Worm (Caenorhabditis elegans) whole organism, late embryonic: ENCODE data around the gene Y37E11B.10.

Experiments
- C38D4.7 ChIP-seq: fragments of 200-800 bp; sonication (Bioruptor generic); optimal IDR thresholded peaks from 2 replicates; lab custom pipeline; 2018; ENCODE audit warnings: mild to moderate bottlenecking, missing genetic modification characterization, moderate library complexity, missing compliant biosample characterization
- K02D7.2 ChIP-seq: sonication (generic microtip); optimal IDR thresholded peaks from 2 replicates; lab custom pipeline; 2017; ENCODE audit warnings: mild to moderate bottlenecking, missing genetic modification characterization, missing compliant biosample characterization
- T23F11.4 ChIP-seq: fragments of 200-800 bp; sonication (Bioruptor generic); optimal IDR thresholded peaks from 2 replicates; lab custom pipeline; 2018; ENCODE audit warnings: mild to moderate bottlenecking, missing genetic modification characterization, missing compliant biosample characterization
- Y22D7AL.16 ChIP-seq: sonication (generic microtip); optimal IDR thresholded peaks from 2 replicates; lab custom pipeline; 2016; ENCODE audit warnings: missing genetic modification characterization, missing compliant biosample characterization
- ahr-1 ChIP-seq: sonication (generic microtip); optimal IDR thresholded peaks from 2 replicates; lab custom pipeline; 2016; ENCODE audit warnings: missing genetic modification characterization, missing compliant biosample characterization
- ceh-14 ChIP-seq: sonication (generic microtip); optimal IDR thresholded peaks from 2 replicates; lab custom pipeline; 2016; ENCODE audit warnings: missing genotype, missing genetic modification characterization, missing compliant biosample characterization
- ceh-18 ChIP-seq: sonication (generic microtip); optimal IDR thresholded peaks from 2 replicates; lab custom pipeline; 2016; ENCODE audit warnings: missing genetic modification characterization, missing compliant biosample characterization
- ceh-22 ChIP-seq: sonication (generic microtip); optimal IDR thresholded peaks from 2 replicates; lab custom pipeline; 2017; ENCODE audit warnings: missing biosample characterization, missing genetic modification characterization
- ceh-24 ChIP-seq: sonication (generic microtip); optimal IDR thresholded peaks from 2 replicates; lab custom pipeline; 2016; ENCODE audit warnings: mild to moderate bottlenecking, missing genetic modification characterization, missing compliant biosample characterization
- ceh-34 ChIP-seq: sonication (generic microtip); optimal IDR thresholded peaks from 2 replicates; lab custom pipeline; 2016; ENCODE audit warnings: mild to moderate bottlenecking, missing genetic modification characterization, missing compliant biosample characterization
- che-1 ChIP-seq: sonication (generic microtip); optimal IDR thresholded peaks from 2 replicates; lab custom pipeline; 2016; ENCODE audit warnings: mild to moderate bottlenecking, missing genetic modification characterization, missing compliant biosample characterization
- dmd-4 ChIP-seq: sonication (generic microtip); optimal IDR thresholded peaks from 2 replicates; lab custom pipeline; 2016; ENCODE audit warnings: borderline replicate concordance, missing genetic modification characterization, missing compliant biosample characterization
- dve-1 ChIP-seq: sonication (generic microtip); optimal IDR thresholded peaks from 2 replicates; lab custom pipeline; 2017; ENCODE audit warnings: antibody characterized with exemption, mild to moderate bottlenecking, missing genetic modification characterization, missing compliant biosample characterization
- elt-2 ChIP-seq: sonication (generic microtip); optimal IDR thresholded peaks from 2 replicates; lab custom pipeline; 2016; ENCODE audit warnings: missing genetic modification reagents, missing genetic modification characterization, missing compliant biosample characterization
- elt-4 ChIP-seq: sonication (generic microtip); optimal IDR thresholded peaks from 2 replicates; lab custom pipeline; 2016; ENCODE audit warnings: missing genetic modification characterization, missing compliant biosample characterization
- ets-4 ChIP-seq: sonication (generic microtip); optimal IDR thresholded peaks from 2 replicates; lab custom pipeline; 2016; ENCODE audit warnings: missing genetic modification characterization, missing compliant biosample characterization
- fkh-10 ChIP-seq: fragments of 150-350 bp; optimal IDR thresholded peaks from 2 replicates; lab custom pipeline; 2014; ENCODE audit warnings: missing biosample characterization, missing genetic modification reagents, missing genetic modification characterization
- fkh-6 ChIP-seq: sonication (generic microtip); optimal IDR thresholded peaks from 2 replicates; lab custom pipeline; 2016; ENCODE audit warnings: missing genetic modification characterization, missing compliant biosample characterization
- hlh-30 ChIP-seq: sonication (generic microtip); optimal IDR thresholded peaks from 2 replicates; lab custom pipeline; 2017; ENCODE audit warnings: antibody characterized with exemption, missing genetic modification characterization, missing compliant biosample characterization; ENCODE audit not compliant: insufficient read depth
- hlh-6 ChIP-seq: sonication (generic microtip); optimal IDR thresholded peaks from 2 replicates; lab custom pipeline; 2016; ENCODE audit warnings: missing genotype, missing genetic modification characterization, missing compliant biosample characterization
- nhr-11 ChIP-seq: fragments of 150-350 bp; optimal IDR thresholded peaks from 2 replicates; lab custom pipeline; 2014; ENCODE audit warnings: missing biosample characterization, missing genetic modification characterization
- pat-9 ChIP-seq: fragments of 200-800 bp; sonication (Bioruptor generic); optimal IDR thresholded peaks from 2 replicates; lab custom pipeline; 2018; ENCODE audit warnings: mild to moderate bottlenecking, missing genetic modification characterization, moderate library complexity, missing compliant biosample characterization
- pha-4 ChIP-seq: fragments of 150-350 bp; optimal IDR thresholded peaks from 2 replicates; lab custom pipeline; 2018; ENCODE audit warnings: missing biosample characterization, missing genetic modification reagents, missing genetic modification characterization
- pqm-1 ChIP-seq: sonication (generic microtip); optimal IDR thresholded peaks from 2 replicates; lab custom pipeline; 2016; ENCODE audit warnings: missing genetic modification characterization, missing compliant biosample characterization
- pros-1 ChIP-seq: fragments of 150-350 bp; optimal IDR thresholded peaks from 2 replicates; lab custom pipeline; 2014; ENCODE audit warnings: missing biosample characterization, missing genetic modification reagents, missing genetic modification characterization
- rnt-1 ChIP-seq: sonication (generic microtip); optimal IDR thresholded peaks from 2 replicates; lab custom pipeline; 2016; ENCODE audit warnings: missing genetic modification characterization, missing compliant biosample characterization
- tbx-7 ChIP-seq: sonication (generic microtip); optimal IDR thresholded peaks from 2 replicates; lab custom pipeline; 2016; ENCODE audit warnings: missing genotype, missing genetic modification characterization, missing compliant biosample characterization
- ttx-3 ChIP-seq: sonication (generic microtip); optimal IDR thresholded peaks from 2 replicates; lab custom pipeline; 2016; ENCODE audit warnings: missing genetic modification reagents, missing genetic modification characterization, missing compliant biosample characterization
- unc-3 ChIP-seq, 2 experiments: fragments of 200-800 bp in 1 of 2; sonication (Bioruptor generic) in 1 of 2; sonication (generic microtip) in 1 of 2; conservative IDR thresholded peaks in 1 of 2; optimal IDR thresholded peaks in 1 of 2; 2 replicates each; pipeline versions ENCODE4 v1.3.6 to Lab custom; 2016 to 2022; ENCODE audit warnings: missing compliant biosample characterization in 2 of 2, missing genetic modification characterization in 2 of 2, missing genetic modification reagents in 1 of 2
- unc-42 ChIP-seq: sonication (generic microtip); optimal IDR thresholded peaks from 2 replicates; lab custom pipeline; 2016; ENCODE audit warnings: missing genotype, missing genetic modification characterization, missing compliant biosample characterization
- unc-55 ChIP-seq: sonication (generic microtip); optimal IDR thresholded peaks from 2 replicates; lab custom pipeline; 2017; ENCODE audit warnings: missing biosample characterization, missing genetic modification reagents, missing genetic modification characterization
- zip-5 ChIP-seq: sonication (generic microtip); optimal IDR thresholded peaks from 2 replicates; lab custom pipeline; 2016; ENCODE audit warnings: missing genetic modification characterization, missing compliant biosample characterization

Gene Y37E11B.10

DNA sequence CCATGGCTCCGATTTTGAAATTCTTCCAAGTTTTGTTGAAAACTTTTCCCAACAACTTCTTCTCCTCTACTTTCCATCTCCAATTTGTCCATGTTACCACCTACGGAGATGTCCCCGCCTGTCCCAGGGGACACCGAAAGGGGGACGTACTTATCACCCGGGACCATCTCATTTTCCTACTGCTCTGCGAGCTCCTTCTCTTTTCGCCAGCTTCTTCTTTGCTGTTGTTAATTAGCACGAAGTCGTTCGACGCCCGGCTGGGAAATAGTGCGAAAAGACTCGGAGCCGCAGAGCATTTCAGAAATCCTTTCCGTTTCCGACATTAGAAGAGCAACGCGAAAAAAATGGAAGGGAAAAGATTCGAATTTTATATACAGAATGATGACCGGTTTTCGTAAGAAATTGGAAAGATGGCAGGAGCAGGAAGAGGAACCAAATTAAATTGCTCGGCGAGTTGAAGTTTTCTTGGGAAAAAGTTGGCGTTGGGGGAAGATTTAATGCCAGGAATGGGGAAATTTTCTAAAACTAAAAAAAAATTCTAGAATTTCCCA, 15.6 kb upstream of the Y37E11B.10 start:
- TF ChIP-seq fkh-6 (tag; lab: Kevin White, UChicago) (no peak), unc-3 (GFP tag; conservative IDR thresholded peaks at IDR 0.05; lab: Robert Waterston, UW) (peak; percentile 59; the same call in 1 of the 2 replicates), unc-3 (tag; optimal IDR thresholded peaks at IDR 0.05; lab: Kevin White, UChicago) (peak; percentile 39), unc-42 (tag; lab: Kevin White, UChicago) (peak; percentile 51)

DNA sequence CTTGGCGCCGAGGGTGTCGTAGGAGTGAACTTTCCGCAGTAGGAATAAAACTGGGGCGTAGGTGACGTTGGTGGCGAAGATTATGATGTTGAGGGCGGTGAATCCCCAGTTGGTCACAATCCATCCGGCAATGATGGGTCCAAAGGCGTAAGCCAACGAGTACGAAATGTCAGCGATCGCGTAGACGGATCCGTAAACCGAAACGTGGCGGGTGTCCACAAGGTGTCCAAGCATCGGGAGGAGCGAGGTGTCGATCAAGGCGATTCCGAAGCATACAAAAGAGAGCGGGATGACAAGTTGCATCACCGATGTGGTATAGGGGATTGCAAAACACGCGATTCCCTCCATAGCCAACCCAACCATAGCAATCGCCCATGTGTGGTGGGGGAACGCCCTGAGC, 12.5 kb upstream of the Y37E11B.10 start:
- TF ChIP-seq elt-4 (tag; lab: Kevin White, UChicago) = peak; percentile 81
- TF ChIP-seq unc-42 (tag; lab: Kevin White, UChicago) = no peak
- TF ChIP-seq, all 69 proteins: peak for 1

DNA sequence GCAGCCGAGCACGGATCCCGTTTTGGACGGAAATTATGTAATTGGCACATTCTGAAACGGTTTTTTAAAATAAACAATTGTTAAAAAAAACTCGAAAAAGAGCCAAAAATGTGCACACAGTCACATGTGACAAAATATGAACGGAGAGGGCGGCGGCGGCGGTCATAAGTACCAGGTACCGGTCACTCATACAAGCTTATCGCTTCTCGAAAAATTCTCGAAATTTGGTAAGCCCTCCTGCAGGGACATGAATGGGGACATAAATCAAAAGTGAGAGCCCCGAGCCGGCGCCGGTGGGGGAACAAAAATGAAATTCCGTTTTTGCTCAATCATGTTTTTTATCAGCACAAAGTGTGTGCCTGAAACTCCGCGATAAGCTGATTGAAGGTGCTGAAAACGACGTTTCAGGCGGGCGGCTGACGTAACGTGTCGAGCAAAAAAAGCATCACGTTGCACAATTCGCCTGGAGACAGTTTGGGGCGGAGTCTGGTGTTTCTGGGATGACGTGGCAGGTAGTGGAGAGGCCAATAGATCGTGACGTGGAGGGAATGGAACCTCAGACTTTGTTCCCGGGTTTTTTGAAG, 6.8 kb upstream of the Y37E11B.10 start, which contains the start of gene ltah-1.2:
ltah-1.2 (minus strand) TSS at position 51 of the 584 bp plus-strand sequence.
- TF ChIP-seq nhr-11 (no peak), ceh-24 (tag; lab: Kevin White, UChicago) (no peak), T23F11.4 (GFP tag; lab: Kevin White, UChicago) (no peak), zip-5 (tag; lab: Kevin White, UChicago) (no peak)

DNA sequence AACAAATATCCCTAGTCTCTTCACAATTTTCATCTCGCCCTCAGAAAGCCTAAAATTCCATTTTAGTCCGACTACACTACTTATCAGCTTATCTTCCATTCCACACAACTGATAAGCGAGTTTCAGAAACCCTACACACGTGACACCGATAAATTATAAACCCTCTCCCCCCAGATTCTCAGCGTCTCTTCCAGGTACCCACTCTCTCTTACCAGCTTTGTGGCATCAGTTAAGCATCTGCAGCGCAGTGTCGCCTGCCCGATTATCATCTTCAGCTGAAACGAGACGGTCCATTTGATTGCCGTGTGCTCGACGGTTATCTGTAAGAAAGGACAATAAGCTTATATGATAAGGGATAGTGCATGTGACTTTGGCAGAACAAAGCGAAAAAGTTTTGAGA, 5.6 kb upstream of the Y37E11B.10 start:
- TF ChIP-seq elt-2 (tag; lab: Kevin White, UChicago) (peak; percentile 98), C38D4.7 (GFP tag; lab: Kevin White, UChicago) (no peak), fkh-10 (GFP tag; lab: Kevin White, UChicago) (no peak), pqm-1 (peak; percentile 75), hlh-30 (peak; percentile 11), elt-4 (tag; lab: Kevin White, UChicago) (no peak), ttx-3 (no peak)

ce11 chrIV:3610987-3611386, 4.7 kb upstream of the Y37E11B.10 start:
- TF ChIP-seq che-1 (tag; lab: Kevin White, UChicago) = no peak
- TF ChIP-seq Y22D7AL.16 = no peak
- no peak for TF ChIP-seq pat-9 (tag; lab: Kevin White, UChicago)
- TF ChIP-seq pros-1 (tag; lab: Kevin White, UChicago) = no peak
- no peak for TF ChIP-seq ahr-1 (tag; lab: Kevin White, UChicago)
- TF ChIP-seq ceh-34 (tag; lab: Kevin White, UChicago) = no peak
- no peak for TF ChIP-seq ceh-14
- no peak for TF ChIP-seq hlh-6
- no peak for TF ChIP-seq dve-1
- TF ChIP-seq ets-4 (tag; lab: Kevin White, UChicago) = no peak
- no peak for TF ChIP-seq hlh-30
- no peak for TF ChIP-seq ceh-18 (tag; lab: Kevin White, UChicago)
- TF ChIP-seq rnt-1 (tag; lab: Kevin White, UChicago) = no peak
- no peak for TF ChIP-seq dmd-4 (tag; lab: Kevin White, UChicago)
- no peak for TF ChIP-seq ceh-22 (tag; lab: Kevin White, UChicago)
- TF ChIP-seq tbx-7 = no peak
- TF ChIP-seq pha-4 (tag; lab: Kevin White, UChicago) = no peak
- TF ChIP-seq unc-55 = no peak
- no peak for TF ChIP-seq K02D7.2 (tag; lab: Kevin White, UChicago)
